Worm (Caenorhabditis elegans) whole organism, L3 larva: ENCODE measurements around the gene K10B2.4.

Experiments
- ZK546.5 ChIP-seq: sonication (generic microtip); optimal IDR thresholded peaks from 2 replicates; lab custom pipeline; 2017; ENCODE audit warnings: missing biosample characterization, missing genetic modification characterization
- aly-2 ChIP-seq: fragments of 150-350 bp; optimal IDR thresholded peaks from 2 replicates; lab custom pipeline; 2014; ENCODE audit warnings: missing biosample characterization, missing genetic modification characterization
- ama-1 ChIP-seq: fragments of 150-350 bp; optimal IDR thresholded peaks from 2 replicates; lab custom pipeline; 2018
- fkh-10 ChIP-seq: sonication (generic microtip); optimal IDR thresholded peaks from 2 replicates; lab custom pipeline; 2017; ENCODE audit warnings: missing biosample characterization, missing genetic modification reagents, missing genetic modification characterization
- fos-1 ChIP-seq: fragments of 150-350 bp; optimal IDR thresholded peaks from 2 replicates; lab custom pipeline; 2014; ENCODE audit warnings: missing biosample characterization, missing genetic modification characterization
- lsy-12 ChIP-seq: sonication (generic microtip); optimal IDR thresholded peaks from 2 replicates; lab custom pipeline; 2016; ENCODE audit warnings: mild to moderate bottlenecking, missing genetic modification characterization, missing compliant biosample characterization
- mdl-1 ChIP-seq: fragments of 150-350 bp; optimal IDR thresholded peaks from 2 replicates; lab custom pipeline; 2014; ENCODE audit warnings: missing biosample characterization, missing genetic modification characterization
- nhr-11 ChIP-seq: fragments of 150-350 bp; optimal IDR thresholded peaks from 2 replicates; lab custom pipeline; 2014; ENCODE audit warnings: missing biosample characterization, missing genetic modification characterization
- nhr-25 ChIP-seq: sonication (generic microtip); optimal IDR thresholded peaks from 2 replicates; lab custom pipeline; 2017; ENCODE audit warnings: missing biosample characterization, missing genetic modification characterization
- nhr-67 ChIP-seq: fragments of 150-350 bp; optimal IDR thresholded peaks from 2 replicates; lab custom pipeline; 2014; ENCODE audit warnings: missing biosample characterization, missing genetic modification characterization
- pha-4 ChIP-seq: fragments of 150-350 bp; optimal IDR thresholded peaks from 2 replicates; lab custom pipeline; 2014; ENCODE audit warnings: missing biosample characterization, missing genetic modification reagents, missing genetic modification characterization
- tbx-2 ChIP-seq: sonication (generic microtip); optimal IDR thresholded peaks from 2 replicates; lab custom pipeline; 2016; ENCODE audit warnings: mild to moderate bottlenecking, missing genetic modification characterization, missing compliant biosample characterization

DNA sequence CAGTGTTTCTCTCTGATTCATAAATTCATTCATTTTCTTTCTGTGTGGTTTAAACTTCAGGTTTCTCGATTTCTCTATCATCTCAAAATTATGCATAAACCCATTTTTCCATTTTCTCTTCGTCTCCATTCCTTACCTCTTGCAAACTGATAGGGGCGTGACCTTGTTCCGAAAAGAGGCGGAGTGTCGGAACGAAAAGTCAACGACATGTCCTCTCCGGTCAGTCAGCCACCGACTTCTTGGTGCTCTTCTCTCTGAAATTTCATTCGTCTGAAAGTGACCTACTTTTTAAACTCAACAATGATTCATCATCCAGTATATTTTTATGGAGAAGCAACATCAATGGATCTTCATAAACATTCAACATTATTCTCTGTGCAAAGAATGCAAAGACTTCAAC, 20.1 kb upstream of the K10B2.4 start, which contains the start of gene F58F12.12:
- TF ChIP-seq nhr-11 (no peak), mdl-1 (tag; lab: Kevin White, UChicago) (no peak), tbx-2 (tag; lab: Kevin White, UChicago) (no peak), ama-1 (lab: Kevin White, UChicago) (no peak), fos-1 (tag; lab: Kevin White, UChicago) (no peak), pha-4 (tag; lab: Kevin White, UChicago) (no peak), aly-2 (no peak), nhr-67 (tag; lab: Kevin White, UChicago) (no peak), nhr-25 (tag; lab: Kevin White, UChicago) (no peak), ZK546.5 (tag; lab: Kevin White, UChicago) (no peak), lsy-12 (tag; lab: Kevin White, UChicago) (no peak), fkh-10 (GFP tag; lab: Kevin White, UChicago) (no peak)
